Worm (Caenorhabditis elegans): ENCODE measurements around the gene C50B8.6.

- TF ChIP-seq nhr-11 (tag; optimal IDR thresholded peaks at IDR 0.05): no peak
- TF ChIP-seq irx-1 (tag; optimal IDR thresholded peaks at IDR 0.05): no peak
- TF ChIP-seq unc-62 (GFP tag; optimal IDR thresholded peaks at IDR 0.05): no peak
- TF ChIP-seq ceh-82 (tag; optimal IDR thresholded peaks at IDR 0.05): no peak
- no peak for TF ChIP-seq nhr-71 (tag; optimal IDR thresholded peaks at IDR 0.05)
- no peak for TF ChIP-seq ces-1 (GFP tag; optimal IDR thresholded peaks at IDR 0.05)
- TF ChIP-seq fkh-10 (GFP tag; optimal IDR thresholded peaks at IDR 0.05): no peak
- no peak for TF ChIP-seq jun-1 (tag; optimal IDR thresholded peaks at IDR 0.05)
- TF ChIP-seq lin-13 (GFP tag; optimal IDR thresholded peaks at IDR 0.05): no peak
- TF ChIP-seq nhr-76 (tag; optimal IDR thresholded peaks at IDR 0.05): no peak
- no peak for TF ChIP-seq fos-1 (tag; optimal IDR thresholded peaks at IDR 0.05)
- TF ChIP-seq mdl-1 (tag; optimal IDR thresholded peaks at IDR 0.05): no peak
- no peak for TF ChIP-seq ceh-88 (GFP tag; IDR thresholded peaks at IDR 0.05)
These were observed 14.9 kb upstream of the C50B8.6 start, which contains the start of gene grl-17 for ce11 chrV:13563841-13564240.

Data from whole organism, L1 larva.